Fruit fly (Drosophila melanogaster) whole organism, embryonic: ENCODE results near the gene Nlg4.

Experiments used
- CG10274 ChIP-seq: fragments of 200-800 bp; sonication (Bioruptor generic); optimal IDR thresholded peaks from 3 replicates; lab custom pipeline; 2017; ENCODE audit warnings: missing biosample characterization, mild to moderate bottlenecking, missing genetic modification characterization
- CG10462 ChIP-seq: fragments of 200-800 bp; sonication (Bioruptor generic); optimal IDR thresholded peaks from 2 replicates; lab custom pipeline; 2016; ENCODE audit warnings: missing biosample characterization, missing genetic modification characterization
- CG10565 ChIP-seq: fragments of 200-800 bp; sonication (Bioruptor generic); optimal IDR thresholded peaks from 3 replicates; lab custom pipeline; 2016; ENCODE audit warnings: missing biosample characterization, mild to moderate bottlenecking, missing genetic modification characterization
- CG1233 ChIP-seq: fragments of 200-800 bp; sonication (Bioruptor generic); optimal IDR thresholded peaks from 4 replicates; lab custom pipeline; 2018; ENCODE audit warnings: missing biosample characterization, mild to moderate bottlenecking, missing genetic modification characterization
- CG13624 ChIP-seq: fragments of 200-800 bp; sonication (Bioruptor generic); optimal IDR thresholded peaks from 2 replicates; lab custom pipeline; 2016; ENCODE audit warnings: missing biosample characterization, missing genetic modification characterization
- CG14667 ChIP-seq: fragments of 200-800 bp; sonication (Bioruptor generic); IDR thresholded peaks from 2 replicates; pipeline ENCODE4 v1.3.6; 2022; ENCODE audit warnings: missing biosample characterization, missing genetic modification characterization
- CG14965 ChIP-seq: fragments of 200-800 bp; sonication (Bioruptor generic); optimal IDR thresholded peaks from 2 replicates; lab custom pipeline; 2016; ENCODE audit warnings: missing biosample characterization, missing genetic modification characterization, borderline replicate concordance
- CG1832 ChIP-seq: fragments of 200-800 bp; sonication (Bioruptor generic); optimal IDR thresholded peaks from 2 replicates; lab custom pipeline; 2017; ENCODE audit warnings: missing biosample characterization, mild to moderate bottlenecking, missing genetic modification characterization, inconsistent platforms
- CG18476 ChIP-seq: fragments of 200-800 bp; sonication (Bioruptor generic); optimal IDR thresholded peaks from 2 replicates; lab custom pipeline; 2016; ENCODE audit warnings: missing biosample characterization, mild to moderate bottlenecking, missing genetic modification characterization
- CG2678 ChIP-seq: fragments of 200-800 bp; sonication (Bioruptor generic); optimal IDR thresholded peaks from 3 replicates; lab custom pipeline; 2019; ENCODE audit warnings: missing biosample characterization, mild to moderate bottlenecking, missing genetic modification characterization, moderate library complexity
- CG30403 ChIP-seq: fragments of 200-800 bp; sonication (Bioruptor generic); optimal IDR thresholded peaks from 3 replicates; lab custom pipeline; 2016; ENCODE audit warnings: missing biosample characterization, missing genetic modification characterization
- CG3065 ChIP-seq: fragments of 200-800 bp; sonication (Bioruptor generic); optimal IDR thresholded peaks from 2 replicates; lab custom pipeline; 2016; ENCODE audit warnings: missing biosample characterization, missing genetic modification characterization
- CG32532 ChIP-seq: fragments of 200-800 bp; sonication (Bioruptor generic); IDR thresholded peaks from 2 replicates; pipeline ENCODE4 v1.3.6; 2022; ENCODE audit warnings: missing biosample characterization, missing genetic modification characterization
- CG42726 ChIP-seq: fragments of 200-800 bp; sonication (Bioruptor generic); IDR thresholded peaks from 2 replicates; pipeline ENCODE4 v1.3.6; 2022; ENCODE audit warnings: missing biosample characterization, missing genetic modification characterization; ENCODE audit not compliant: partially characterized antibody
- CG6254 ChIP-seq: fragments of 200-800 bp; sonication (Bioruptor generic); optimal IDR thresholded peaks from 3 replicates; lab custom pipeline; 2017; ENCODE audit warnings: mild to moderate bottlenecking, missing biosample characterization, missing genetic modification reagents, missing genetic modification characterization
- CG7556 ChIP-seq: fragments of 200-800 bp; sonication (Bioruptor generic); optimal IDR thresholded peaks from 2 replicates; lab custom pipeline; 2017; ENCODE audit warnings: missing biosample characterization, mild to moderate bottlenecking, missing genetic modification characterization
- CG7745 ChIP-seq: fragments of 200-800 bp; sonication (Bioruptor generic); optimal IDR thresholded peaks from 2 replicates; lab custom pipeline; 2018; ENCODE audit warnings: missing biosample characterization, mild to moderate bottlenecking, missing genetic modification characterization, moderate library complexity
- CG7839 ChIP-seq: fragments of 200-800 bp; sonication (Bioruptor generic); optimal IDR thresholded peaks from 3 replicates; lab custom pipeline; 2018; ENCODE audit warnings: missing biosample characterization, mild to moderate bottlenecking, missing genetic modification characterization, moderate library complexity
- CG8089 ChIP-seq: fragments of 200-800 bp; sonication (Bioruptor generic); optimal IDR thresholded peaks from 3 replicates; lab custom pipeline; 2016; ENCODE audit warnings: missing biosample characterization, missing genetic modification characterization
- CG8290 ChIP-seq, 3 experiments: fragments of 200-800 bp; sonication (Bioruptor generic); optimal IDR thresholded peaks; 2 replicates each; lab custom pipeline; 2016 to 2019; ENCODE audit warnings: missing biosample characterization in 3 of 3, missing genetic modification characterization in 3 of 3, mild to moderate bottlenecking in 2 of 3, moderate library complexity in 1 of 3
- CG8359 ChIP-seq: fragments of 200-800 bp; sonication (Bioruptor generic); optimal IDR thresholded peaks from 2 replicates; lab custom pipeline; 2017; ENCODE audit warnings: missing biosample characterization, mild to moderate bottlenecking, missing genetic modification characterization, borderline replicate concordance
- CG8765 ChIP-seq: fragments of 200-800 bp; sonication (Bioruptor generic); IDR thresholded peaks from 2 replicates; pipeline ENCODE4 v1.3.6; 2022; ENCODE audit warnings: missing biosample characterization, missing genetic modification characterization
- CG9437 ChIP-seq: fragments of 200-800 bp; sonication (Bioruptor generic); optimal IDR thresholded peaks from 2 replicates; lab custom pipeline; 2018; ENCODE audit warnings: missing biosample characterization, mild to moderate bottlenecking, missing genetic modification characterization
- Camta ChIP-seq: fragments of 200-800 bp; sonication (Bioruptor generic); optimal IDR thresholded peaks from 2 replicates; lab custom pipeline; 2016; ENCODE audit warnings: missing biosample characterization, missing genetic modification characterization
- CkIIα-i1 ChIP-seq: fragments of 200-800 bp; sonication (Bioruptor generic); IDR thresholded peaks from 2 replicates; pipeline ENCODE4 v1.3.6; 2022; ENCODE audit warnings: missing biosample characterization, missing genetic modification characterization
- HLH54F ChIP-seq: fragments of 200-800 bp; sonication (Bioruptor generic); optimal IDR thresholded peaks from 3 replicates; lab custom pipeline; 2016; ENCODE audit warnings: missing biosample characterization, missing genetic modification characterization
- MBD-R2 ChIP-seq: fragments of 200-800 bp; sonication (Bioruptor generic); IDR thresholded peaks from 2 replicates; pipeline ENCODE4 v1.3.6; 2022; ENCODE audit warnings: missing biosample characterization, missing genetic modification characterization
- Nf-YA ChIP-seq: fragments of 200-800 bp; sonication (Bioruptor generic); IDR thresholded peaks from 2 replicates; pipeline ENCODE4 v1.3.6; 2022; ENCODE audit warnings: missing biosample characterization, missing genetic modification characterization
- Nf-YC ChIP-seq: fragments of 200-800 bp; optimal IDR thresholded peaks from 3 replicates; lab custom pipeline; 2019; ENCODE audit warnings: missing biosample characterization, mild to moderate bottlenecking, missing genetic modification characterization, moderate library complexity
- Oli ChIP-seq: fragments of 200-800 bp; sonication (Bioruptor generic); optimal IDR thresholded peaks from 2 replicates; lab custom pipeline; 2018; ENCODE audit warnings: missing biosample characterization, mild to moderate bottlenecking, missing genetic modification characterization, moderate library complexity
- Six4 ChIP-seq: fragments of 200-800 bp; sonication (Bioruptor generic); optimal IDR thresholded peaks from 2 replicates; lab custom pipeline; 2016; ENCODE audit warnings: missing biosample characterization, missing genetic modification characterization
- Vsx1 ChIP-seq: fragments of 200-800 bp; sonication (Bioruptor generic); optimal IDR thresholded peaks from 2 replicates; lab custom pipeline; 2017; ENCODE audit warnings: missing biosample characterization, mild to moderate bottlenecking, missing genetic modification characterization, missing genetic modification reagents
- abd-A ChIP-seq: fragments of 200-800 bp; sonication (Bioruptor generic); optimal IDR thresholded peaks from 3 replicates; lab custom pipeline; 2019; ENCODE audit warnings: missing biosample characterization, mild to moderate bottlenecking, missing genetic modification characterization, moderate library complexity
- az2 ChIP-seq: fragments of 200-800 bp; sonication (Bioruptor generic); optimal IDR thresholded peaks from 3 replicates; lab custom pipeline; 2016; ENCODE audit warnings: missing biosample characterization, missing genetic modification characterization
- bbx ChIP-seq: fragments of 200-800 bp; sonication (Bioruptor generic); IDR thresholded peaks from 2 replicates; pipeline ENCODE4 v1.3.6; 2022; ENCODE audit warnings: missing biosample characterization, missing genetic modification characterization; ENCODE audit not compliant: partially characterized antibody
- bsh ChIP-seq, 2 experiments: fragments of 200-800 bp; sonication (Bioruptor generic); optimal IDR thresholded peaks; 2 replicates each; lab custom pipeline; 2017 to 2018; ENCODE audit warnings: mild to moderate bottlenecking in 2 of 2, missing biosample characterization in 2 of 2, missing genetic modification characterization in 2 of 2, moderate library complexity in 1 of 2
- crc ChIP-seq: fragments of 200-800 bp; sonication (Bioruptor generic); optimal IDR thresholded peaks from 2 replicates; lab custom pipeline; 2016; ENCODE audit warnings: missing biosample characterization, missing genetic modification characterization
- dm ChIP-seq: fragments of 200-800 bp; sonication (Bioruptor generic); optimal IDR thresholded peaks from 3 replicates; lab custom pipeline; 2016; ENCODE audit warnings: missing biosample characterization, missing genetic modification characterization
- dpn ChIP-seq, 2 experiments: fragments of 200-800 bp; sonication (Bioruptor generic); optimal IDR thresholded peaks; 3 replicates each; lab custom pipeline; 2016; ENCODE audit warnings: missing biosample characterization in 2 of 2, missing genetic modification characterization in 2 of 2
- esg ChIP-seq: fragments of 200-800 bp; sonication (Bioruptor generic); conservative IDR thresholded peaks from 2 replicates; pipeline ENCODE4 v1.3.6; 2022; ENCODE audit warnings: missing biosample characterization, missing genetic modification characterization
- fu2 ChIP-seq: fragments of 200-800 bp; sonication (Bioruptor generic); optimal IDR thresholded peaks from 2 replicates; lab custom pipeline; 2016; ENCODE audit warnings: missing biosample characterization, missing genetic modification characterization
- her ChIP-seq: fragments of 200-800 bp; sonication (Bioruptor generic); optimal IDR thresholded peaks from 2 replicates; lab custom pipeline; 2016; ENCODE audit warnings: missing biosample characterization, missing genetic modification characterization
- ken ChIP-seq: fragments of 200-800 bp; sonication (Bioruptor generic); IDR thresholded peaks from 3 replicates; pipeline ENCODE4 v1.3.6; 2022; ENCODE audit warnings: missing biosample characterization, missing genetic modification characterization
- lbe ChIP-seq: fragments of 200-800 bp; sonication (Bioruptor generic); optimal IDR thresholded peaks from 2 replicates; lab custom pipeline; 2016; ENCODE audit warnings: missing biosample characterization, mild to moderate bottlenecking, missing genetic modification characterization
- lilli ChIP-seq: fragments of 200-800 bp; sonication (Bioruptor generic); optimal IDR thresholded peaks from 3 replicates; lab custom pipeline; 2016; ENCODE audit warnings: missing biosample characterization, missing genetic modification characterization
- onecut ChIP-seq: fragments of 200-800 bp; sonication (Bioruptor generic); IDR thresholded peaks from 2 replicates; pipeline ENCODE4 v1.3.6; 2022; ENCODE audit warnings: missing biosample characterization, missing genetic modification characterization
- p53 ChIP-seq: fragments of 200-800 bp; sonication (Bioruptor generic); optimal IDR thresholded peaks from 2 replicates; lab custom pipeline; 2016; ENCODE audit warnings: missing biosample characterization, missing genetic modification characterization
- rib ChIP-seq: fragments of 200-800 bp; sonication (Bioruptor generic); IDR thresholded peaks from 2 replicates; pipeline ENCODE4 v1.3.6; 2022; ENCODE audit warnings: missing biosample characterization, missing genetic modification characterization
- row ChIP-seq: fragments of 200-800 bp; sonication (Bioruptor generic); IDR thresholded peaks from 3 replicates; pipeline ENCODE4 v1.3.6; 2022; ENCODE audit warnings: missing biosample characterization, missing genetic modification characterization
- so ChIP-seq: fragments of 200-800 bp; sonication (Bioruptor generic); IDR thresholded peaks from 3 replicates; pipeline ENCODE4 v1.3.6; 2022; ENCODE audit warnings: missing biosample characterization, missing genetic modification characterization
- tgo ChIP-seq: fragments of 200-800 bp; sonication (Bioruptor generic); IDR thresholded peaks from 3 replicates; pipeline ENCODE4 v1.3.6; 2022; ENCODE audit warnings: missing biosample characterization, missing genetic modification characterization

Nlg4 gene

DNA sequence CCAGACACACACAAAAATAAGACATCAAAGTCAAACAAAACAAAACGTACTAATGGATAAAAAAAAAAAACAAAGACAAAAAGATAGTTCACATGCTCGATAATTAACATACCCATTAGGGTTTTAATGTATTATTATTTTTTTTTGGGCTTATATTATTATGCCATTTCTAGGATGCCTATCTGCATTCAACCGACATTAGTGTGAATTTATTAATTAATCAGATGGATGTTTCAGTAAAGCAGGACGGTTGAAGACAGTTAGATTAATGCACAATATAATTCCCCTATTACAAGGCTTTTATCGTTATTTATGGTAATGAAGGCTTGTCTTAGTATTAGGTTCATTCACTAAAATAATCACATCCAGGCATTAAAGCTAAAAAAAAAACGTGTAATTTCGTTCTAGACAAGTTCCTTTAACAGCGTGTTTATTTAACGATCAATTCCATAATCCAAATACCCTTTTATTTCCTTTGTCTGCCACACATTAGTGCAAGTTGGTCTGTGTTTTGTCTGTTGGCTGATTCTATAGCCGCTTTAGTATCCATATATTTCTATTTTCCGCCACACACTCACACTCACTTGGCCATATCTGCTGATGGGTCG lies 60.7 kb downstream of the Nlg4 start (continued):
- TF ChIP-seq CG8089 (GFP tag; lab: Kevin White, UChicago) (no peak), CG6254 (GFP tag; lab: Kevin White, UChicago) (no peak), lilli (no peak), Six4 (GFP tag; lab: Kevin White, UChicago) (no peak), lbe (GFP tag; lab: Kevin White, UChicago) (no peak), dpn (GFP tag; optimal IDR thresholded peaks at IDR 0.05; lab: Kevin White, UChicago) (no peak), row (GFP tag; lab: Robert Waterston, UW) (peak; percentile 32; the same call in 2 of the 3 replicates), Camta (GFP tag; lab: Kevin White, UChicago) (no peak), CG18476 (GFP tag; lab: Kevin White, UChicago) (no peak), CG10565 (GFP tag; lab: Kevin White, UChicago) (no peak), CG2678 (tag; lab: Kevin White, UChicago) (peak; percentile 9), bsh (GFP tag; optimal IDR thresholded peaks at IDR 0.05; lab: Kevin White, UChicago) (no peak), rib (GFP tag; lab: Robert Waterston, UW) (no peak), fu2 (GFP tag; lab: Kevin White, UChicago) (no peak), az2 (no peak), CG7556 (peak; percentile 14), so (no peak), CG10462 (GFP tag; lab: Kevin White, UChicago) (no peak), CG8359 (GFP tag; lab: Kevin White, UChicago) (no peak), crc (GFP tag; lab: Kevin White, UChicago) (no peak), Vsx1 (GFP tag; lab: Kevin White, UChicago) (no peak), Nf-YA (GFP tag; lab: Robert Waterston, UW) (no peak), esg (GFP tag; lab: Robert Waterston, UW) (no peak), CG13624 (peak; percentile 6), her (GFP tag; lab: Kevin White, UChicago) (no peak), onecut (GFP tag; lab: Robert Waterston, UW) (no peak), CG10274 (GFP tag; lab: Kevin White, UChicago) (peak; percentile 22), CG42726 (no peak), CG3065 (GFP tag; lab: Kevin White, UChicago) (no peak), CG30403 (GFP tag; lab: Kevin White, UChicago) (no peak), CG32532 (GFP tag; lab: Robert Waterston, UW) (no peak), CG7745 (no peak), CG14667 (GFP tag; lab: Robert Waterston, UW) (no peak), bbx (GFP tag; lab: Robert Waterston, UW) (no peak), CG7839 (peak; percentile 31), CG9437 (peak; percentile 4), CG1832 (GFP tag; lab: Kevin White, UChicago) (no peak), Nf-YC (tag; lab: Kevin White, UChicago) (no peak), CG8290 (GFP tag; optimal IDR thresholded peaks at IDR 0.05; lab: Kevin White, UChicago) (no peak), CG8290 (tag; optimal IDR thresholded peaks at IDR 0.05; lab: Kevin White, UChicago) (no peak), CkIIα-i1 (GFP tag; lab: Robert Waterston, UW) (no peak), CG1233 (peak; percentile 0), dm (GFP tag; lab: Kevin White, UChicago) (no peak), CG8765 (GFP tag; lab: Robert Waterston, UW) (no peak), Oli (tag; lab: Kevin White, UChicago) (peak; percentile 19), HLH54F (no peak), CG14965 (GFP tag; lab: Kevin White, UChicago) (no peak), MBD-R2 (GFP tag; lab: Robert Waterston, UW) (no peak), ken (GFP tag; lab: Robert Waterston, UW) (no peak), p53 (GFP tag; lab: Kevin White, UChicago) (no peak), tgo (GFP tag; lab: Robert Waterston, UW) (no peak), abd-A (tag; lab: Kevin White, UChicago) (no peak)
